Worm (Caenorhabditis elegans) whole organism, L3 larva: ENCODE measurements around the gene ced-9.

Experiments
- ama-1 ChIP-seq: fragments of 150-350 bp; optimal IDR thresholded peaks from 2 replicates; lab custom pipeline; 2018
- elt-1 ChIP-seq: fragments of 150-350 bp; optimal IDR thresholded peaks from 2 replicates; lab custom pipeline; 2014; ENCODE audit warnings: missing biosample characterization, missing genetic modification characterization
- fos-1 ChIP-seq: fragments of 150-350 bp; optimal IDR thresholded peaks from 2 replicates; lab custom pipeline; 2014; ENCODE audit warnings: missing biosample characterization, missing genetic modification characterization
- snpc-4 ChIP-seq: fragments of 150-350 bp; optimal IDR thresholded peaks from 2 replicates; lab custom pipeline; 2014; ENCODE audit warnings: missing biosample characterization, missing genetic modification characterization
- unc-62 ChIP-seq: fragments of 150-350 bp; sonication (generic microtip); optimal IDR thresholded peaks from 4 replicates; lab custom pipeline; 2014; ENCODE audit warnings: missing biosample characterization, missing genetic modification reagents, missing genetic modification characterization
- zag-1 ChIP-seq: fragments of 150-350 bp; optimal IDR thresholded peaks from 2 replicates; lab custom pipeline; 2014; ENCODE audit warnings: missing biosample characterization, missing genetic modification characterization

DNA sequence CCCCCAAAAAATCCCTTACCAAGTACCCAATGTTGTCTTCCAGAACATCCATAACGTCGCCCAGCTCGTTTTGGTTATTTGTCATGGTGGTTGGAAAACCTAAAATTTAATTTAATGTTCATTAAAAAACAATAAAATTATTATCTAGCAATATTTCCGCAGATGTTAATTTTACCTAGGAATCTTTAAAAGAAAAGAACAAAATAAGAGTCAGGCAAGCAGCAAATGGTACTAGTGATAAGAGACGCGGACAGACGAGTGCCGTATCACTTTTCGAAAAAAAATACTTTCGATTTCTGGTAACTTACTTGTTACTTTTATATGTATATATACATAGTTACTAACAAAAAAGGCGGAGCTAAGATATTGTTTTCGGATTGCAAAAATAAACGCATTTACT is 24.0 kb upstream of the ced-9 start, which contains the start of gene T07A5.7:
- no peak for TF ChIP-seq snpc-4 (tag; lab: Kevin White, UChicago)
- no peak for TF ChIP-seq fos-1
- no peak for TF ChIP-seq zag-1 (tag; lab: Kevin White, UChicago)
- no peak for TF ChIP-seq elt-1 (tag; lab: Kevin White, UChicago)
- TF ChIP-seq unc-62 = no peak
- TF ChIP-seq ama-1 (lab: Kevin White, UChicago) = no peak
